Worm (Caenorhabditis elegans) whole organism, young adult: Measurements from ENCODE around the gene gba-2.

Experiments used
- F49E8.2 ChIP-seq: sonication (generic microtip); optimal IDR thresholded peaks from 3 replicates; lab custom pipeline; 2017; ENCODE audit warnings: missing genetic modification characterization, mild to moderate bottlenecking, missing compliant biosample characterization, antibody characterized with exemption, moderate library complexity; ENCODE audit not compliant: insufficient read depth
- ama-1 ChIP-seq, 3 experiments: fragments of 150-350 bp in 1 of 3; sonication (generic microtip) in 2 of 3; optimal IDR thresholded peaks; 2 replicates each; lab custom pipeline; 2014 to 2018; ENCODE audit warnings: missing biosample characterization in 2 of 3, missing genetic modification characterization in 2 of 3, missing genetic modification reagents in 2 of 3
- ceh-27 ChIP-seq: fragments of 200-800 bp; sonication (Bioruptor generic); optimal IDR thresholded peaks from 2 replicates; lab custom pipeline; 2018; ENCODE audit warnings: mild to moderate bottlenecking, missing genetic modification characterization, moderate library complexity, missing compliant biosample characterization
- madf-10 ChIP-seq: sonication (generic microtip); optimal IDR thresholded peaks from 2 replicates; lab custom pipeline; 2016; ENCODE audit warnings: mild to moderate bottlenecking, missing genetic modification characterization, missing compliant biosample characterization
- sea-2 ChIP-seq: fragments of 200-800 bp; sonication (Bioruptor generic); IDR thresholded peaks from 2 replicates; pipeline ENCODE4 v1.3.6; 2022; ENCODE audit warnings: missing genetic modification characterization, missing compliant biosample characterization
- unc-62 ChIP-seq: fragments of 150-350 bp; optimal IDR thresholded peaks from 2 replicates; lab custom pipeline; 2014; ENCODE audit warnings: missing biosample characterization, missing genetic modification reagents, missing genetic modification characterization

ce11 chrII:2186730-2187129 is 496 bp upstream of the gba-2 start:
- TF ChIP-seq madf-10 (tag; lab: Kevin White, UChicago) (no peak), ama-1 (optimal IDR thresholded peaks at IDR 0.05; lab: Kevin White, UChicago) (no peak), ama-1 (GFP tag; optimal IDR thresholded peaks at IDR 0.05; lab: Kevin White, UChicago) (no peak), sea-2 (GFP tag; lab: Robert Waterston, UW) (no peak), F49E8.2 (tag; lab: Kevin White, UChicago) (no peak), unc-62 (GFP tag; lab: Kevin White, UChicago) (no peak), ceh-27 (GFP tag; lab: Kevin White, UChicago) (no peak)
